Fruit fly (Drosophila melanogaster): ENCODE results near the gene Srlp.

DNA sequence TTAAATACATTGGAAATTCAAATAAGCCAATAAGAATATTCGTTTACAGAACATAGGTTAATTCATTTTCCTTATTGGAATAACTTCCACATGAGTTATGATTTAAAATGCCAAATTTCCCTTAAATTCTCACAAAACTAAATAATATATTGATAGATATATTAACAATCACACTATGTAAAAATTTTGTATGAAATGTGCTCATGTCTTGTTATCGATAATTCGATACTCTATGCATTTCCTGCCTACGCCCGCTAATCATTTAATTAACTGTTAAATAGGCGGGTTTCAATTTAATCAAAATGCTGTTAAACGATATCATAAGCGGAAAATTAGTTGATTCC is 7.6 kb upstream of the Srlp start, which contains the start of gene NANS:
- TF ChIP-seq CG8478 (optimal IDR thresholded peaks at IDR 0.05) (no peak), CTCF (optimal IDR thresholded peaks at IDR 0.05) (no peak)

Measured in S2 (cell line).